Fruit fly (Drosophila melanogaster): ENCODE data around the gene Cyt-b5-r.

Cyt-b5-r gene

DNA sequence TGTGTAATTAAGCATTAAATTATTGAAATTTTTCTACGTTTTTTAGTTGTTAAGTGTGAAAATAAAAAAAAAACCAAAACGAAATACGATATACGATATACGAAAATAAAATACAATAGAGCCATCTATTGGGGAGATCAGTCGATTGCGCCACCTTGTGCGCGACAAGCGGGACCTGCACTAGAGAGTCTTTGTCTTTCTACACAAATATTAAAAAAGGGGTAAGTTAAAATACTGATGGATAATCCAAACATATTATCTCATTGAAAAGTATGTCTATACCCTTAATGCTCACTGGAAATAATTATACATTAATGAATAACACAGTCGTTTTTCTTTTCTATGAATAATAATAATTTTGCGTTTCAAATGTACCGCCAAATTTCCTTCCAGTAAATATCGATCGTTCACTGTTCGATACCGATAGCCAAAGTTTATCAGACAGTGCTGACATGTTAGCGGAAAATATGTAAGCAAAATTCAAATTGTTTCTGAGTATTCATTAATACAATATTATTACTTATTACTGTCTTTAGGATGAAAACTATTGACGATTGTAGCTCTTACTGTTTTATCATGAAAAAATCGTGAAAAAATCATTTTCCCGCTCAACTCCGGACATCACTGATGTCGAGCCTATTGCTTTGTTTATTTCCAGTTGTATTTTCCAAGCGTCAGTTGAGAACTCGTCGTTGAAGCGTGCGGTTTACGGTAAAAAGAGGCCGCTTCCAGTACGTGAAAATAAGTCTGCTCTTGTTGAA is 25.6 kb upstream of the Cyt-b5-r start, which contains the start of gene mdy:
TSS of gene mdy (plus strand) at position 672 of the 761 bp plus-strand sequence.
- no peak for TF ChIP-seq pan (optimal IDR thresholded peaks at IDR 0.05)
- TF ChIP-seq usp (GFP tag; optimal IDR thresholded peaks at IDR 0.05): no peak
- TF ChIP-seq Dll (optimal IDR thresholded peaks at IDR 0.05): no peak
- TF ChIP-seq CG8478 (optimal IDR thresholded peaks at IDR 0.05): no peak
- TF ChIP-seq EcR (GFP tag; optimal IDR thresholded peaks at IDR 0.05): no peak
- TF ChIP-seq psq (optimal IDR thresholded peaks at IDR 0.05): no peak

DNA sequence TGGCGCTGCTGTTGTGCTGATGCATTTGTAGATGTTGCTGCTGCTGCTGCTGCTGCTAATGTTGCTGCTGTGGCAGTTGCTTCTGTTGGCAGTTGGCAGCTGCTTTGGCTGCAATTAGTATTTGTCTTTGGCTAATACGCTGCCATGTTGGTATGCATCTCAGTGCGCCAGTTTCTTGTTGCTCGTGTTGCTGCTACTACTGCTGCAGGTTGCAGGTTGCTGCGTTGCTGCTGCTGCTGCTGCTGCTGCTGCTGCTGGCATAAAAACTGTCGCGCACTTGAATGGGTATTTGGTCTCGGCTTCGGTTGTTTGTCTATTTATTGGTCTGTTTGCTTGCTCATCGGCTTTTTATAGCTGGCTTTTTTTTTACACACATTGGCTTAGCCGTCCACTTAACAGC is 18.2 kb upstream of the Cyt-b5-r start:
- TF ChIP-seq CG8478 (optimal IDR thresholded peaks at IDR 0.05) (no peak), usp (GFP tag; optimal IDR thresholded peaks at IDR 0.05) (no peak), psq (optimal IDR thresholded peaks at IDR 0.05) (no peak), EcR (GFP tag; optimal IDR thresholded peaks at IDR 0.05) (no peak), Dll (optimal IDR thresholded peaks at IDR 0.05) (no peak)

- TF ChIP-seq EcR (GFP tag; optimal IDR thresholded peaks at IDR 0.05) (no peak), Dll (optimal IDR thresholded peaks at IDR 0.05) (no peak), pan (optimal IDR thresholded peaks at IDR 0.05) (no peak), CG8478 (optimal IDR thresholded peaks at IDR 0.05) (no peak), usp (GFP tag; optimal IDR thresholded peaks at IDR 0.05) (no peak), psq (optimal IDR thresholded peaks at IDR 0.05) (no peak)
Observed at dm6 chr2L:16804376-16804934, 13.9 kb upstream of the Cyt-b5-r start, which contains the start of gene CG13272. Gene CG13272 (plus strand): TSS chr2L:16804884.

dm6 chr2L:16803638-16804037 is 13.1 kb upstream of the Cyt-b5-r start:
- TF ChIP-seq Dll (optimal IDR thresholded peaks at IDR 0.05) (no peak), CG8478 (optimal IDR thresholded peaks at IDR 0.05) (no peak), pan (optimal IDR thresholded peaks at IDR 0.05) (no peak), psq (optimal IDR thresholded peaks at IDR 0.05) (no peak), usp (GFP tag; optimal IDR thresholded peaks at IDR 0.05) (no peak), EcR (GFP tag; optimal IDR thresholded peaks at IDR 0.05) (no peak)

- no peak for TF ChIP-seq pan (optimal IDR thresholded peaks at IDR 0.05)
- no peak for TF ChIP-seq EcR (GFP tag; optimal IDR thresholded peaks at IDR 0.05)
- TF ChIP-seq Dll (optimal IDR thresholded peaks at IDR 0.05): no peak
- no peak for TF ChIP-seq CG8478 (optimal IDR thresholded peaks at IDR 0.05)
- TF ChIP-seq psq (optimal IDR thresholded peaks at IDR 0.05): no peak
Observed at dm6 chr2L:16801578-16802152, 11.1 kb upstream of the Cyt-b5-r start.

DNA sequence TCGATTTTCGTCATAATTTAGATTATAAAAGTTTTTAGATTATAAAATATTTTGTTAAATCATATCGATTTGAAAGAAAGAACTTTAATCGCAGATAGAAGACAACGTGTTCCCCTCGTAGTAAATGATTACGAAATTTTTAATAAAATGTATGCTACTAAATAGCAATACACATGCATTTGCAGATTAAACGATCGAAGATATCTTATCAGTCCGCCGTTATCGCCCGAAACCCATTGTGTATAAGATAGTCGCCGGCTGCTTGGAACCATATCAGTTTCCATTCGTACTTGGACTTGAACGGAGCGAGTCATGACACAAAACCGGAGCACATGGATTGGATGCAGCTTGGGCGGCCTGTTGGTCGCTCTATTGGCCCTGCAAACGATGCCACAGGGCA is 9.0 kb upstream of the Cyt-b5-r start:
- no peak for TF ChIP-seq Dll (optimal IDR thresholded peaks at IDR 0.05)
- TF ChIP-seq CG8478 (optimal IDR thresholded peaks at IDR 0.05): no peak
- no peak for TF ChIP-seq EcR (GFP tag; optimal IDR thresholded peaks at IDR 0.05)
- no peak for TF ChIP-seq pan (optimal IDR thresholded peaks at IDR 0.05)
- TF ChIP-seq psq (optimal IDR thresholded peaks at IDR 0.05): no peak
- no peak for TF ChIP-seq usp (GFP tag; optimal IDR thresholded peaks at IDR 0.05)

- TF ChIP-seq usp (GFP tag; optimal IDR thresholded peaks at IDR 0.05) (no peak), Dll (optimal IDR thresholded peaks at IDR 0.05) (no peak), CG8478 (optimal IDR thresholded peaks at IDR 0.05) (no peak), psq (optimal IDR thresholded peaks at IDR 0.05) (no peak), EcR (GFP tag; optimal IDR thresholded peaks at IDR 0.05) (no peak), pan (optimal IDR thresholded peaks at IDR 0.05) (no peak)
Observed at dm6 chr2L:16798705-16799104, 8.2 kb upstream of the Cyt-b5-r start, which contains the start of gene Ugt37D1. Gene Ugt37D1 (plus strand): TSS chr2L:16799025.

- no peak for TF ChIP-seq usp (GFP tag; optimal IDR thresholded peaks at IDR 0.05)
- TF ChIP-seq CG8478 (optimal IDR thresholded peaks at IDR 0.05): no peak
- no peak for TF ChIP-seq EcR (GFP tag; optimal IDR thresholded peaks at IDR 0.05)
- TF ChIP-seq Dll (optimal IDR thresholded peaks at IDR 0.05): no peak
- TF ChIP-seq psq (optimal IDR thresholded peaks at IDR 0.05): no peak
- no peak for TF ChIP-seq pan (optimal IDR thresholded peaks at IDR 0.05)
Observed at dm6 chr2L:16796104-16796645, 5.7 kb upstream of the Cyt-b5-r start, which contains the start of gene Ugt37E1. Gene Ugt37E1 (plus strand): TSS chr2L:16796595.

DNA sequence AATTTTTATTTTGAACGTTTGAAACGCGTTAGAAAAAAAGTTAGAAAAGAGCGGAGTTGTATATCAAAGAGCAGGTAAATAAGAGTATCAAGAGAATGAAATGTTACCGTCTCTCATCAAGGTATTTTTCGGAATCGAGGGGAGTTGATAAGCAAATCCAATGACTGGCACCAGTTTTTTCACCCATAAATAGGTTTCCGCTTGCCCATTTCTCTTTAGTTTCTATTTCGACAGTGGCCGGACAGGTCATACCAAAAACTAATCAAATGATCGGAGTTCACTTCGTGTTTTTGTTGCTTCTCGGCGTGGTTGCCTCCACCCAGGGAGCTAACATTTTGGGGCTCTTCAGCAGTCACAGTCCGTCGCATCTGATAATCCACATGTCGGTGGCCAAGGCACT is 3.4 kb upstream of the Cyt-b5-r start, which contains the start of gene Ugt37C2:
TSS of gene Ugt37C2 (plus strand) at position 242 of the 400 bp plus-strand sequence.
- TF ChIP-seq pan (optimal IDR thresholded peaks at IDR 0.05) (no peak), psq (optimal IDR thresholded peaks at IDR 0.05) (no peak), CG8478 (optimal IDR thresholded peaks at IDR 0.05) (no peak), Dll (optimal IDR thresholded peaks at IDR 0.05) (no peak), usp (GFP tag; optimal IDR thresholded peaks at IDR 0.05) (no peak), EcR (GFP tag; optimal IDR thresholded peaks at IDR 0.05) (no peak)

- TF ChIP-seq EcR (GFP tag; optimal IDR thresholded peaks at IDR 0.05) (no peak), pan (optimal IDR thresholded peaks at IDR 0.05) (no peak), Dll (optimal IDR thresholded peaks at IDR 0.05) (no peak), psq (optimal IDR thresholded peaks at IDR 0.05) (no peak), usp (GFP tag; optimal IDR thresholded peaks at IDR 0.05) (no peak), CG8478 (optimal IDR thresholded peaks at IDR 0.05) (no peak)
Observed at dm6 chr2L:16791345-16791744, 824 bp upstream of the Cyt-b5-r start, which contains the start of gene CG17928. Gene CG17928 (plus strand): TSS chr2L:16791568.

DNA sequence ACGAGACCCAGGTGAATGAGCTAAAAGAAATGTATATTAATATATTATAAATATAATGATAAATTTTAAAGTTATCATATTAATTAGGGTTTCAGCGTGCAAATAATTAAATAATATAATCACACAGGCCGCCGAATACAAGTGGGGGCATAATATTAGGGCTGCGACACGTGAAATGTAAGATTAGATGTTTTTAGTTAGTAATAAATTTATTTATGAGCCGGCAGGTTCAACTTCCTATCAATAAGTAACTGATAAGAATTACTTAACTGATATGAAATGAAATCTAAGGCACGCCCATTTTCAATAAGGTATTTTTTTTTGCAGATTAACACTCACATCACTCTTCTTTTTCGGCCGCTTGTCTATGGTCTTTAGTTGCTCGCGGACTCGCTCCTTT is 641 bp downstream of the Cyt-b5-r start:
- TF ChIP-seq EcR (GFP tag; optimal IDR thresholded peaks at IDR 0.05) (no peak), CG8478 (optimal IDR thresholded peaks at IDR 0.05) (no peak), Dll (optimal IDR thresholded peaks at IDR 0.05) (no peak), psq (optimal IDR thresholded peaks at IDR 0.05) (no peak), usp (GFP tag; optimal IDR thresholded peaks at IDR 0.05) (no peak), pan (optimal IDR thresholded peaks at IDR 0.05) (no peak)
